Fruit fly (Drosophila melanogaster) whole organism, adult: ENCODE measurements around the gene CG32269.
A peak's percentile ranks its signal among the peaks of the same experiment; 100 is the strongest.

Experiments used
- CG11617 ChIP-seq: fragments of 200-800 bp; sonication (Bioruptor generic); optimal IDR thresholded peaks from 2 replicates; lab custom pipeline; 2017; ENCODE audit warnings: mild to moderate bottlenecking, missing biosample characterization, missing genetic modification reagents, missing genetic modification characterization
- CG12768 ChIP-seq: fragments of 200-800 bp; sonication (Bioruptor generic); optimal IDR thresholded peaks from 2 replicates; lab custom pipeline; 2017; ENCODE audit warnings: missing biosample characterization, missing genetic modification characterization, mild to moderate bottlenecking, moderate library complexity, missing genetic modification reagents
- CG14711 ChIP-seq: fragments of 200-800 bp; sonication (Bioruptor generic); optimal IDR thresholded peaks from 2 replicates; lab custom pipeline; 2018; ENCODE audit warnings: missing biosample characterization, mild to moderate bottlenecking, missing genetic modification characterization, moderate library complexity
- CG1620 ChIP-seq: fragments of 200-800 bp; sonication (Bioruptor generic); optimal IDR thresholded peaks from 2 replicates; lab custom pipeline; 2016; ENCODE audit warnings: missing biosample characterization, missing genetic modification characterization
- CG33017 ChIP-seq: fragments of 200-800 bp; sonication (Bioruptor generic); optimal IDR thresholded peaks from 2 replicates; lab custom pipeline; 2018; ENCODE audit warnings: missing biosample characterization, mild to moderate bottlenecking, missing genetic modification characterization, moderate library complexity
- CG5204 ChIP-seq: fragments of 200-800 bp; sonication (Bioruptor generic); optimal IDR thresholded peaks from 2 replicates; lab custom pipeline; 2016; ENCODE audit warnings: missing biosample characterization, missing genetic modification characterization
- CG7045 ChIP-seq: fragments of 200-800 bp; sonication (Bioruptor generic); optimal IDR thresholded peaks from 2 replicates; lab custom pipeline; 2017; ENCODE audit warnings: missing biosample characterization, mild to moderate bottlenecking, missing genetic modification characterization
- CG7101 ChIP-seq: fragments of 200-800 bp; sonication (Bioruptor generic); optimal IDR thresholded peaks from 2 replicates; lab custom pipeline; 2018; ENCODE audit warnings: missing biosample characterization, mild to moderate bottlenecking, missing genetic modification characterization, moderate library complexity
- Clk ChIP-seq: fragments of 200-800 bp; sonication (Bioruptor generic); optimal IDR thresholded peaks from 2 replicates; lab custom pipeline; 2017; ENCODE audit warnings: missing biosample characterization, missing genetic modification characterization
- Crg-1 ChIP-seq: fragments of 200-800 bp; sonication (Bioruptor generic); optimal IDR thresholded peaks from 2 replicates; lab custom pipeline; 2016; ENCODE audit warnings: missing biosample characterization, missing genetic modification characterization
- Hr96 ChIP-seq: fragments of 200-800 bp; sonication (Bioruptor generic); optimal IDR thresholded peaks from 2 replicates; lab custom pipeline; 2016; ENCODE audit warnings: missing biosample characterization, missing genetic modification characterization
- Mnt ChIP-seq: fragments of 200-800 bp; sonication (Bioruptor generic); optimal IDR thresholded peaks from 2 replicates; lab custom pipeline; 2016; ENCODE audit warnings: missing biosample characterization, mild to moderate bottlenecking, missing genetic modification characterization
- bab1 ChIP-seq: fragments of 200-800 bp; sonication (Bioruptor generic); optimal IDR thresholded peaks from 3 replicates; lab custom pipeline; 2019; ENCODE audit warnings: missing biosample characterization, mild to moderate bottlenecking, missing genetic modification characterization, moderate library complexity
- cic ChIP-seq: fragments of 200-800 bp; sonication (Bioruptor generic); optimal IDR thresholded peaks from 2 replicates; lab custom pipeline; 2017; ENCODE audit warnings: missing biosample characterization, mild to moderate bottlenecking, missing genetic modification characterization, moderate library complexity
- cnc ChIP-seq, 2 experiments: fragments of >200 bp; optimal IDR thresholded peaks; 2 replicates each; lab custom pipeline; 2017
- kay ChIP-seq: fragments of 200-800 bp; sonication (Bioruptor generic); peaks from one replicate; lab custom pipeline; 2016; ENCODE audit warnings: missing biosample characterization, missing genetic modification characterization, borderline replicate concordance
- ovo ChIP-seq: fragments of 200-800 bp; sonication (Bioruptor generic); optimal IDR thresholded peaks from 2 replicates; lab custom pipeline; 2016; ENCODE audit warnings: missing biosample characterization, missing genetic modification characterization
- pad ChIP-seq: fragments of 200-800 bp; sonication (Bioruptor generic); optimal IDR thresholded peaks from 3 replicates; lab custom pipeline; 2017; ENCODE audit warnings: missing biosample characterization, missing genetic modification characterization, mild to moderate bottlenecking, moderate library complexity, missing genetic modification reagents
- tj ChIP-seq: fragments of 200-800 bp; sonication (Bioruptor generic); optimal IDR thresholded peaks from 3 replicates; lab custom pipeline; 2017; ENCODE audit warnings: missing biosample characterization, mild to moderate bottlenecking, missing genetic modification characterization, moderate library complexity
- toe ChIP-seq: fragments of 200-800 bp; sonication (Bioruptor generic); optimal IDR thresholded peaks from 2 replicates; lab custom pipeline; 2016; ENCODE audit warnings: missing biosample characterization, missing genetic modification characterization

CG32269 gene

DNA sequence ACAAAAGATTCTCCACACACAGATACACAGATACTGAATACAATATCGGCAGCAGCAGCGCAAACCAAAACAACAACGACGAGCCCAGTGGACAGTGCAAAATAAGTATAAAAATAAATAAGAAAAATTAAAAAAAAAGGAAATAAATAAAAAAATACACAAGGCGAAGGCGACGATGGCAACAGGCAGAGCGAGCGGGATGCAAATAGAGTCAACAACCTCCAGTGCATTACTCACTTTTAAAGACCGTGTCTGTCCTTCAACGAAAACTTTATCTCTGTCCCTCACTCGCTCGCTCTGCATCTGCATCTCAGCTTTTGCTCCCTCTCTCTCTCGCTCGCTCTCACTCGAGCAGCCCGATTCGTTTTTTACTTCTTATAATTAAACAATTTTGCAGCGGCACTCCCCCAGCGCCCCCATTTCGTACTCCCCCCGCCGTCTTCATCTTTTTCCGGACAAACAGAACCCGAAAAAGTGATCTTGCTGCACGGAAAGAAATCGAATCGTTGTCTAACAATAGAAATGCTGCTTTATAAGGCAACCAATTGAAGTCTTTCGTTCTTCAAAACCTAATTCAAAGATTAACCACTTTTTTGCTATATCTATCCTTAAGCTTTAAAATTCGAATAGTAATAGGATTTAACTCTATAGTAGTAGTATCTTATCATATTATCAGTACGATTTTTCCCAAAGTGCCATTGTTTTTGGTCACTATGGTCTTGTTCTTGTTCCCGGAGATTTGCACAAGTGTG is 37.8 kb upstream of the CG32269 start:
- TF ChIP-seq cic (peak; percentile 16), kay (GFP tag; lab: Kevin White, UChicago) (no peak), Mnt (GFP tag; lab: Kevin White, UChicago) (no peak), CG7101 (tag; lab: Kevin White, UChicago) (no peak), CG12768 (GFP tag; lab: Kevin White, UChicago) (no peak)

DNA sequence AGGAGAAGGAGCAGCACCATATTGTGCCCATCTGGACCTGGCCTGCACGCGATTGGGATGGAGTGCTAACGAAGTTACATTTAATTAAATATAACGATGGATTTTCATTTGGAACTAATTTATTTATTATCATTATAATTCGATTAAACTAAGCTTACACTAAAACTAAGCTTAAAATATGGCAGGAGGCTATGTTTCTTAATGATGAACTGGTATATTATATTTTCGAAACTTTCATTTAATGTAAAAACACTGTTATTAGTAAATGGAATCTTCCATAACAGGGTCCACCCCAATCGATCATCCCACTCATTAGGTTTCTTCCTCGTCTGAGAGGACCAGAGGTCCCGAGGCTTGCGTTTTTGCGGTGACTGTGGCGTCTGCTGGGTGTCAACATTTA is 36.4 kb upstream of the CG32269 start:
- TF ChIP-seq kay (GFP tag; lab: Kevin White, UChicago) (no peak), pad (GFP tag; lab: Kevin White, UChicago) (no peak), CG7101 (tag; lab: Kevin White, UChicago) (no peak), CG5204 (GFP tag; lab: Kevin White, UChicago) (no peak), tj (GFP tag; lab: Kevin White, UChicago) (no peak), Hr96 (GFP tag; lab: Kevin White, UChicago) (no peak), CG33017 (tag; lab: Kevin White, UChicago) (no peak), ovo (GFP tag; lab: Kevin White, UChicago) (no peak), CG12768 (GFP tag; lab: Kevin White, UChicago) (no peak), CG1620 (no peak)

dm6 chr3L:3244244-3245144 is 35.7 kb upstream of the CG32269 start, which contains the start of gene CG12078:
CG12078 (minus strand) TSS chr3L:3244294.
- no peak for TF ChIP-seq bab1 (GFP tag; lab: Kevin White, UChicago)
- no peak for TF ChIP-seq Crg-1 (GFP tag; lab: Kevin White, UChicago)
- TF ChIP-seq Hr96 (GFP tag; lab: Kevin White, UChicago): no peak
- TF ChIP-seq Clk (GFP tag; lab: Kevin White, UChicago): no peak
- no peak for TF ChIP-seq kay (GFP tag; lab: Kevin White, UChicago)
- TF ChIP-seq pad (GFP tag; lab: Kevin White, UChicago): no peak
- TF ChIP-seq toe (GFP tag; lab: Kevin White, UChicago): no peak
- no peak for TF ChIP-seq cic
- TF ChIP-seq tj (GFP tag; lab: Kevin White, UChicago): no peak
- no peak for TF ChIP-seq CG5204 (GFP tag; lab: Kevin White, UChicago)
- TF ChIP-seq Mnt (GFP tag; lab: Kevin White, UChicago): no peak
- TF ChIP-seq CG1620: no peak
- no peak for TF ChIP-seq CG12768 (GFP tag; lab: Kevin White, UChicago)
- TF ChIP-seq cnc (optimal IDR thresholded peaks at IDR 0.05; lab: Kevin White, UChicago): no peak
- TF ChIP-seq CG11617 (GFP tag; lab: Kevin White, UChicago): no peak
- TF ChIP-seq CG33017 (tag; lab: Kevin White, UChicago): no peak
- no peak for TF ChIP-seq ovo (GFP tag; lab: Kevin White, UChicago)
- no peak for TF ChIP-seq CG14711 (tag; lab: Kevin White, UChicago)

dm6 chr3L:3242121-3243083 is 33.6 kb upstream of the CG32269 start:
- TF ChIP-seq pad (GFP tag; lab: Kevin White, UChicago) (no peak), Crg-1 (GFP tag; lab: Kevin White, UChicago) (no peak), CG12768 (GFP tag; lab: Kevin White, UChicago) (no peak), CG14711 (tag; lab: Kevin White, UChicago) (no peak)

DNA sequence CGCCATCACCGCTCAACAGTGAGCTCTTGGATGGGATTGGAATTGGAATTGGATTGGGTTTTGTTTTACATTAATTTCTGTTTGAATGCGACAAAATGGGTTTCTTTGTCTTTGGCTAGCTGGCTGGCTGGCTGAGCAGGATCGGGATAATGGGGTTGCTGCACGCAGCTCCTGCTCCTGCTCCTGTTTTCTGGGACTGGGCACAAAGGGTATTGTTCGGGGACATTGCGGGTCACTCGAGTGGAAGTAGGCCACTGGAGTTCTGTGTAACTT is 32.5 kb upstream of the CG32269 start:
- TF ChIP-seq CG11617 (GFP tag; lab: Kevin White, UChicago): no peak
- no peak for TF ChIP-seq CG7045
- TF ChIP-seq Crg-1 (GFP tag; lab: Kevin White, UChicago): no peak
- TF ChIP-seq pad (GFP tag; lab: Kevin White, UChicago): no peak
